Worm (Caenorhabditis elegans): Measurements from ENCODE around the gene F13H8.2.
A peak's percentile ranks its signal among the peaks of the same experiment; 100 is the strongest.

F13H8.2 gene

ce11 chrII:6292527-6292926, 22.4 kb downstream of the F13H8.2 start, which contains the start of gene nyn-3:
Gene nyn-3, minus strand, starts transcription at chrII:6292627.
- TF ChIP-seq aly-2 (tag; optimal IDR thresholded peaks at IDR 0.05) (no peak), C34F6.9 (tag; optimal IDR thresholded peaks at IDR 0.05) (no peak), ceh-82 (tag; optimal IDR thresholded peaks at IDR 0.05) (no peak), sem-4 (tag; optimal IDR thresholded peaks at IDR 0.05) (no peak), ztf-1 (GFP tag; conservative IDR thresholded peaks at IDR 0.05) (no peak), sma-9 (GFP tag; optimal IDR thresholded peaks at IDR 0.05) (no peak), sma-9 (tag; optimal IDR thresholded peaks at IDR 0.05) (no peak), zag-1 (tag; optimal IDR thresholded peaks at IDR 0.05) (no peak)

DNA sequence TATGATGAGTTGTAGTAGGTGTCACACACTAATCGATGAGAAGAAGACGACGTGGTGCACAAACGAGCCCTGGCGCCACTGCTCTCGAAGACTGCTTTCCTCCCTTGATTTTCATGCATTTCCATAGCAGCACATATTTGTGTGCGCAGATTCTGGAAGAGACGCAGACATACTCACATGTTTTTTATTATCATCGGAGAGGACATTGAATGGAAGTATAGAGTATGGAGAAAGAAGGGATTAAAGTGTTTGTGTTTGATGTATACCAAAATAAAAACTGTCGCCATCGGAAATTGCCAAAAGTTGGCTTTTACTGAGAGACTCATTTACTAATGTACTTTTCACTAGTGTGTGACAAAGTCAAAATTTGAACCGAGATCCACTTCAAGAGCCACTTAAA, 24.1 kb downstream of the F13H8.2 start, which contains the start of gene mps-1:
Gene mps-1, minus strand, starts transcription at position 101 of the 400 bp plus-strand sequence.
- TF ChIP-seq crh-2 (tag; optimal IDR thresholded peaks at IDR 0.05) (no peak), ztf-11 (tag; optimal IDR thresholded peaks at IDR 0.05) (no peak), sma-3 (GFP tag; optimal IDR thresholded peaks at IDR 0.05) (no peak), R02D3.7 (tag; optimal IDR thresholded peaks at IDR 0.05) (no peak), ceh-82 (tag; optimal IDR thresholded peaks at IDR 0.05) (no peak), nhr-23 (tag; optimal IDR thresholded peaks at IDR 0.05) (no peak), sma-9 (GFP tag; optimal IDR thresholded peaks at IDR 0.05) (no peak), sma-9 (tag; optimal IDR thresholded peaks at IDR 0.05) (no peak), nhr-129 (tag; optimal IDR thresholded peaks at IDR 0.05) (no peak), peb-1 (tag; optimal IDR thresholded peaks at IDR 0.05) (no peak), ZK546.5 (tag; optimal IDR thresholded peaks at IDR 0.05) (no peak), ztf-1 (GFP tag; conservative IDR thresholded peaks at IDR 0.05) (no peak), fos-1 (tag; optimal IDR thresholded peaks at IDR 0.05) (no peak), sem-4 (tag; optimal IDR thresholded peaks at IDR 0.05) (no peak)

DNA sequence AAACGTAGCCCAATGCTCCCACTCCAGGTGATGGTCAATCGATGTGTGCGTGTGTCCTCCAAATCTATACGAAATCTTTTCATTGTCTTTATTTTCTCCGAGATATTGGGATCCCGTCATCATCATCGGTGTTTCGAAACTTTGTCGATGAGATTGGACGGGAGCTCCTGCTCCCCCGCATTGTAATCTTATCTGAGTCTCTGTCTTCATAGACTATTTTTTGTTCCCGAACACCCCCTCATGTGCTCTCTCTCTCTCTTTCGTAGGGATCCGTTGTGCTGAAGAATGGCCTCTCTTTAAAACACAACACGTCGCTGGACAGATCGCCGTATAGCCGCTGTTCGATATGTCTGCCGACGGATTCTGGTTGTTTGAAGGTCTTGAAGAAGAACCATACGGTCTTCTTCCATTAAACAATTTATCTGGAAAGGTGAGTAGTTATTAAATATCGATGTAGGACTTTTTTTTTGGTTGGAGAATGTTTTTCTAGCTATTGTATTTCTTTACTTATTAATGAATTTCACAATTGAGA, 33.1 kb downstream of the F13H8.2 start, which contains the start of gene C29F5.1:
Gene C29F5.1, plus strand, starts transcription at position 317 of the 532 bp plus-strand sequence.
- TF ChIP-seq nhr-237 (tag; optimal IDR thresholded peaks at IDR 0.05), result no peak
- peak; percentile 6 for TF ChIP-seq sma-9 (GFP tag; optimal IDR thresholded peaks at IDR 0.05)
- no peak for TF ChIP-seq sma-9 (tag; optimal IDR thresholded peaks at IDR 0.05)
- TF ChIP-seq skn-1 (tag; optimal IDR thresholded peaks at IDR 0.05), result no peak
- TF ChIP-seq unc-55 (GFP tag; optimal IDR thresholded peaks at IDR 0.05), result no peak
- TF ChIP-seq C34F6.9 (tag; optimal IDR thresholded peaks at IDR 0.05), result no peak
- TF ChIP-seq unc-39 (tag; optimal IDR thresholded peaks at IDR 0.05), result no peak
- peak; percentile 46 for TF ChIP-seq nhr-129 (tag; optimal IDR thresholded peaks at IDR 0.05)
- TF ChIP-seq Y55F3AM.14 (GFP tag; optimal IDR thresholded peaks at IDR 0.05), result no peak
- no peak for TF ChIP-seq ztf-11 (tag; optimal IDR thresholded peaks at IDR 0.05)
- TF ChIP-seq lin-13 (GFP tag; optimal IDR thresholded peaks at IDR 0.05), result no peak
- TF ChIP-seq elt-1 (tag; optimal IDR thresholded peaks at IDR 0.05), result no peak
- no peak for TF ChIP-seq peb-1 (tag; optimal IDR thresholded peaks at IDR 0.05)
- peak; percentile 11 for TF ChIP-seq F13H6.1 (tag; optimal IDR thresholded peaks at IDR 0.05)
- no peak for TF ChIP-seq snpc-4 (tag; optimal IDR thresholded peaks at IDR 0.05)
- TF ChIP-seq zag-1 (tag; optimal IDR thresholded peaks at IDR 0.05), result no peak

- TF ChIP-seq nhr-6 (tag; optimal IDR thresholded peaks at IDR 0.05) (no peak), C34F6.9 (tag; optimal IDR thresholded peaks at IDR 0.05) (no peak), Y55F3AM.14 (GFP tag; optimal IDR thresholded peaks at IDR 0.05) (no peak), elt-1 (tag; optimal IDR thresholded peaks at IDR 0.05) (no peak), mab-5 (tag; optimal IDR thresholded peaks at IDR 0.05) (no peak), nhr-129 (tag; optimal IDR thresholded peaks at IDR 0.05) (no peak)
Measured at ce11 chrII:6306125-6306524, 36.0 kb downstream of the F13H8.2 start, which contains the start of gene C29F5.8. Gene C29F5.8, plus strand, starts transcription at chrII:6306425.

DNA sequence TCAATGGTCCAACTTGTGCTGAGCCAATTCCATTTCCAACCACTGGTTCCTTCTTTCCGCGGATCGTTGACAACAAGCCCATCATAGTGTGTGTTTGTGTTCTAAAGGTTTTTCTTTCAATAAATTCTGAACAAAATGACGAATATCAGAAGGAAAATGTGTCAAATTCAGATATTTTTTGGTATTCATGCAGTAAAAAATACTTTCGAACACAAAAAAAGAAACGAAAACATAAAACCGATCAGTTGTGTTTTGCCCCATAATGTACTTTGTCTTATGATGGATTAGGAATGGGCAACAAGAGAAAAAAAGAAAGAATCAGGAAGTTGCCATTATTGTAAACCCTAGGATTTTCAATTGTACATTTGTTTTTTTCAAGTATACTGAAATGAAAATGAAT, 39.0 kb downstream of the F13H8.2 start, which contains the start of gene glb-10:
Gene glb-10, minus strand, starts transcription at position 101 of the 400 bp plus-strand sequence.
- no peak for TF ChIP-seq nhr-237 (tag; optimal IDR thresholded peaks at IDR 0.05)
- TF ChIP-seq C34F6.9 (tag; optimal IDR thresholded peaks at IDR 0.05), result no peak
- no peak for TF ChIP-seq blmp-1 (tag; optimal IDR thresholded peaks at IDR 0.05; ENCODE audit: insufficient read depth)
- no peak for TF ChIP-seq skn-1 (tag; optimal IDR thresholded peaks at IDR 0.05)
- no peak for TF ChIP-seq nhr-25 (tag; optimal IDR thresholded peaks at IDR 0.05)
- TF ChIP-seq egl-27 (tag; optimal IDR thresholded peaks at IDR 0.05), result no peak
- TF ChIP-seq sem-4 (tag; optimal IDR thresholded peaks at IDR 0.05), result no peak
- TF ChIP-seq ama-1 (optimal IDR thresholded peaks at IDR 0.05), result no peak
- TF ChIP-seq nhr-11 (tag; optimal IDR thresholded peaks at IDR 0.05), result no peak
